Worm (Caenorhabditis elegans): ENCODE results near the gene agt-2.

agt-2 gene

ce11 chrII:5389831-5390323 is 16.2 kb upstream of the agt-2 start, which contains the start of gene ndx-6:
Gene ndx-6 (minus strand): TSS chrII:5389881.
- no peak for TF ChIP-seq unc-62 (GFP tag; optimal IDR thresholded peaks at IDR 0.05)

ce11 chrII:5388786-5389421 is 15.3 kb upstream of the agt-2 start, which contains the start of gene rsp-4:
Gene rsp-4 (minus strand): TSS chrII:5388836.
- no peak for TF ChIP-seq unc-62 (GFP tag; optimal IDR thresholded peaks at IDR 0.05)

ce11 chrII:5387217-5387616 is 13.6 kb upstream of the agt-2 start, which contains the start of gene ccpp-6:
Gene ccpp-6 (minus strand): TSS chrII:5387317.
- TF ChIP-seq unc-62 (GFP tag; optimal IDR thresholded peaks at IDR 0.05): no peak

- TF ChIP-seq unc-62 (GFP tag; optimal IDR thresholded peaks at IDR 0.05): no peak
Measured at ce11 chrII:5384282-5384681, 10.7 kb upstream of the agt-2 start.

- no peak for TF ChIP-seq unc-62 (GFP tag; optimal IDR thresholded peaks at IDR 0.05)
Measured at ce11 chrII:5379614-5380077, 6.0 kb upstream of the agt-2 start, which contains the start of gene pkc-3. Gene pkc-3 (plus strand): TSS chrII:5380027.

- TF ChIP-seq unc-62 (GFP tag; optimal IDR thresholded peaks at IDR 0.05): no peak
Measured at ce11 chrII:5378239-5378521, 4.6 kb upstream of the agt-2 start.

- no peak for TF ChIP-seq unc-62 (GFP tag; optimal IDR thresholded peaks at IDR 0.05)
Measured at ce11 chrII:5377467-5378238, 4.0 kb upstream of the agt-2 start, which contains the start of gene prdx-2. Gene prdx-2 (plus strand): TSS chrII:5378195.

ce11 chrII:5374967-5375366 is 1.3 kb upstream of the agt-2 start, which contains the start of gene algn-2:
Gene algn-2 (plus strand): TSS chrII:5375267.
- no peak for TF ChIP-seq unc-62 (GFP tag; optimal IDR thresholded peaks at IDR 0.05)

- no peak for TF ChIP-seq unc-62 (GFP tag; optimal IDR thresholded peaks at IDR 0.05)
Measured at ce11 chrII:5370641-5371040, 3.0 kb downstream of the agt-2 start, which contains the start of gene F09E5.12. Gene F09E5.12 (minus strand): TSS chrII:5370741.

- TF ChIP-seq unc-62 (GFP tag; optimal IDR thresholded peaks at IDR 0.05): no peak
Measured at ce11 chrII:5365645-5366044, 8.0 kb downstream of the agt-2 start, which contains the start of gene F09E5.16. Gene F09E5.16 (minus strand): TSS chrII:5365745.

- TF ChIP-seq unc-62 (GFP tag; optimal IDR thresholded peaks at IDR 0.05): no peak
Measured at ce11 chrII:5364516-5364915, 9.1 kb downstream of the agt-2 start.

- TF ChIP-seq unc-62 (GFP tag; optimal IDR thresholded peaks at IDR 0.05): no peak
Measured at ce11 chrII:5359252-5359651, 14.4 kb downstream of the agt-2 start, which contains the start of gene sec-6. Gene sec-6 (plus strand): TSS chrII:5359552.

- TF ChIP-seq unc-62 (GFP tag; optimal IDR thresholded peaks at IDR 0.05): no peak
Measured at ce11 chrII:5358137-5358745, 15.4 kb downstream of the agt-2 start, which contains the start of the genes F09E5.11 and bmy-1. Gene F09E5.11 (minus strand): TSS chrII:5358187. Gene bmy-1 (plus strand): TSS chrII:5358695.

ce11 chrII:5355384-5355783 is 18.2 kb downstream of the agt-2 start, which contains the start of gene srg-69:
Gene srg-69 (plus strand): TSS chrII:5355684.
- no peak for TF ChIP-seq unc-62 (GFP tag; optimal IDR thresholded peaks at IDR 0.05)

ce11 chrII:5353642-5354041 is 20.0 kb downstream of the agt-2 start:
- TF ChIP-seq unc-62 (GFP tag; optimal IDR thresholded peaks at IDR 0.05): no peak

ce11 chrII:5351799-5352198 is 21.8 kb downstream of the agt-2 start, which contains the start of gene F09E5.7:
Gene F09E5.7 (plus strand): TSS chrII:5352099.
- no peak for TF ChIP-seq unc-62 (GFP tag; optimal IDR thresholded peaks at IDR 0.05)
